Worm (Caenorhabditis elegans) whole organism, late embryonic: ENCODE data around the gene set-4.

ENCODE experiments used
- ama-1 ChIP-seq: fragments of 150-350 bp; optimal IDR thresholded peaks from 2 replicates; lab custom pipeline; 2014
- dve-1 ChIP-seq: sonication (generic microtip); optimal IDR thresholded peaks from 2 replicates; lab custom pipeline; 2017; ENCODE audit warnings: antibody characterized with exemption, mild to moderate bottlenecking, missing genetic modification characterization, missing compliant biosample characterization
- fax-1 ChIP-seq: sonication (generic microtip); optimal IDR thresholded peaks from 2 replicates; lab custom pipeline; 2016; ENCODE audit warnings: missing genotype, missing genetic modification characterization, missing compliant biosample characterization
- nfya-1 ChIP-seq: sonication (generic microtip); optimal IDR thresholded peaks from 2 replicates; lab custom pipeline; 2017; ENCODE audit warnings: missing genetic modification characterization, mild to moderate bottlenecking, missing compliant biosample characterization, antibody characterized with exemption, moderate library complexity
- nhr-11 ChIP-seq: fragments of 150-350 bp; optimal IDR thresholded peaks from 2 replicates; lab custom pipeline; 2014; ENCODE audit warnings: missing biosample characterization, missing genetic modification characterization
- sdc-2 ChIP-seq: sonication (generic microtip); optimal IDR thresholded peaks from 2 replicates; lab custom pipeline; 2016; ENCODE audit warnings: missing genotype, missing genetic modification characterization, missing compliant biosample characterization
- unc-55 ChIP-seq: sonication (generic microtip); optimal IDR thresholded peaks from 2 replicates; lab custom pipeline; 2017; ENCODE audit warnings: missing biosample characterization, missing genetic modification reagents, missing genetic modification characterization

DNA sequence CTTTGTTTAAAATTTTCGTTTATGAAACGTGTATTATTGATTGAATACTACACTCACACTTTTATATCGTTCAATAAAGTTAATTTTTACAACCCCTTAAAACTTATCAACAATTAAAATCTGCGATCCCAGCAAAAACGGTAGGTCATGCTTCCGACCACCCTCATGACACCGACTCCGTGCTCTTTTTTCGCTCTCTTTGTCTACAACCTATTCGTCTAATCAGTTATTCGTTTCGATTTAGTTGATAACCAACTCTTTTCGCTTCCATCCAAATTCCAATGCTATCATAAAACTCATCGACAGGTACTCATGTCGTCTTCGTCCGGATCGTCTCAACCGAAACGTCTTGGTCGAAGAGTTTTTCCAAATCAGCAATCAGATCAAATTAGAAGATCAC, 48.1 kb downstream of the set-4 start, which contains the start of gene F13H8.1:
- TF ChIP-seq nhr-11 (tag; lab: Kevin White, UChicago) (no peak), unc-55 (GFP tag; lab: Kevin White, UChicago) (no peak), dve-1 (tag; lab: Kevin White, UChicago) (no peak), ama-1 (lab: Kevin White, UChicago) (no peak), sdc-2 (tag; lab: Kevin White, UChicago) (no peak), fax-1 (tag; lab: Kevin White, UChicago) (no peak), nfya-1 (tag; lab: Kevin White, UChicago) (no peak)
